Worm (Caenorhabditis elegans): ENCODE measurements around the gene C16D2.3.

Gene C16D2.3

ce11 chrII:9177080-9177479 lies 39.2 kb downstream of the C16D2.3 start, which contains the start of the genes sec-5 and pir-1:
Gene sec-5, minus strand, starts transcription at chrII:9177152.
Gene pir-1, plus strand, starts transcription at chrII:9177300.
- TF ChIP-seq aly-2 (tag; optimal IDR thresholded peaks at IDR 0.05) (no peak), lsy-12 (tag; optimal IDR thresholded peaks at IDR 0.05) (no peak), tbx-2 (tag; optimal IDR thresholded peaks at IDR 0.05) (no peak), fos-1 (tag; optimal IDR thresholded peaks at IDR 0.05) (no peak), nhr-28 (tag; optimal IDR thresholded peaks at IDR 0.05) (no peak), egl-5 (tag; optimal IDR thresholded peaks at IDR 0.05) (peak; percentile 40), mml-1 (tag; optimal IDR thresholded peaks at IDR 0.05) (no peak), ztf-11 (tag; optimal IDR thresholded peaks at IDR 0.05) (no peak), pha-4 (tag; optimal IDR thresholded peaks at IDR 0.05) (peak; percentile 82), zag-1 (tag; optimal IDR thresholded peaks at IDR 0.05) (no peak), hmg-11 (tag; optimal IDR thresholded peaks at IDR 0.05) (peak; percentile 23), nfya-1 (tag; optimal IDR thresholded peaks at IDR 0.05; ENCODE audit: insufficient read depth) (peak; percentile 45), ceh-16 (tag; optimal IDR thresholded peaks at IDR 0.05) (no peak), skn-1 (tag; optimal IDR thresholded peaks at IDR 0.05) (no peak), nhr-67 (tag; optimal IDR thresholded peaks at IDR 0.05) (no peak), lin-39 (tag; optimal IDR thresholded peaks at IDR 0.05) (peak; percentile 48), nhr-12 (tag; optimal IDR thresholded peaks at IDR 0.05) (no peak), ztf-4 (tag; optimal IDR thresholded peaks at IDR 0.05) (no peak), lin-15B (tag; optimal IDR thresholded peaks at IDR 0.05) (peak; percentile 58), jun-1 (tag; optimal IDR thresholded peaks at IDR 0.05) (no peak), eor-1 (tag; optimal IDR thresholded peaks at IDR 0.05) (no peak), elt-3 (tag; optimal IDR thresholded peaks at IDR 0.05) (no peak), elt-2 (tag; optimal IDR thresholded peaks at IDR 0.05) (peak; percentile 16)

ce11 chrII:9178811-9179210 lies 40.9 kb downstream of the C16D2.3 start:
- no peak for TF ChIP-seq nhr-23 (tag; optimal IDR thresholded peaks at IDR 0.05)
- no peak for TF ChIP-seq lsy-12 (tag; optimal IDR thresholded peaks at IDR 0.05)
- no peak for TF ChIP-seq pha-4 (tag; optimal IDR thresholded peaks at IDR 0.05)
- no peak for TF ChIP-seq daf-12 (tag; optimal IDR thresholded peaks at IDR 0.05)

ce11 chrII:9181155-9181554 lies 43.3 kb downstream of the C16D2.3 start:
- TF ChIP-seq elt-2 (tag; optimal IDR thresholded peaks at IDR 0.05) (peak; percentile 60), mml-1 (tag; optimal IDR thresholded peaks at IDR 0.05) (no peak), nhr-25 (tag; optimal IDR thresholded peaks at IDR 0.05) (no peak), fos-1 (tag; optimal IDR thresholded peaks at IDR 0.05) (no peak), elt-1 (tag; optimal IDR thresholded peaks at IDR 0.05) (no peak), pqm-1 (tag; optimal IDR thresholded peaks at IDR 0.05) (peak; percentile 51), nhr-77 (tag; optimal IDR thresholded peaks at IDR 0.05) (no peak), ama-1 (optimal IDR thresholded peaks at IDR 0.05) (no peak), nhr-28 (tag; optimal IDR thresholded peaks at IDR 0.05) (no peak), sea-2 (GFP tag; optimal IDR thresholded peaks at IDR 0.05) (no peak), lsy-12 (tag; optimal IDR thresholded peaks at IDR 0.05) (no peak), nhr-23 (tag; optimal IDR thresholded peaks at IDR 0.05) (no peak), ceh-9 (tag; optimal IDR thresholded peaks at IDR 0.05) (no peak), nhr-43 (tag; optimal IDR thresholded peaks at IDR 0.05; ENCODE audit: poor library complexity, severe bottlenecking) (no peak), nhr-12 (tag; optimal IDR thresholded peaks at IDR 0.05) (no peak), nhr-237 (tag; optimal IDR thresholded peaks at IDR 0.05) (no peak), zag-1 (tag; optimal IDR thresholded peaks at IDR 0.05) (no peak), ceh-28 (tag; optimal IDR thresholded peaks at IDR 0.05) (no peak), ceh-16 (tag; optimal IDR thresholded peaks at IDR 0.05) (no peak), aly-2 (tag; optimal IDR thresholded peaks at IDR 0.05) (no peak), hmg-11 (tag; optimal IDR thresholded peaks at IDR 0.05) (no peak), egl-5 (tag; optimal IDR thresholded peaks at IDR 0.05) (no peak), ZK546.5 (tag; optimal IDR thresholded peaks at IDR 0.05) (no peak), pha-4 (tag; optimal IDR thresholded peaks at IDR 0.05) (peak; percentile 48), ceh-82 (tag; optimal IDR thresholded peaks at IDR 0.05) (no peak)

- TF ChIP-seq ztf-11 (tag; optimal IDR thresholded peaks at IDR 0.05) = no peak
- TF ChIP-seq pha-4 (tag; optimal IDR thresholded peaks at IDR 0.05) = peak; percentile 95
Measured at ce11 chrII:9185915-9186314, 48.0 kb downstream of the C16D2.3 start.
